Worm (Caenorhabditis elegans): ENCODE data around the gene tasp-1.

tasp-1 gene

ce11 chrIII:10810837-10811814, 52.0 kb downstream of the tasp-1 start (continued):
- TF ChIP-seq duxl-1 (tag; optimal IDR thresholded peaks at IDR 0.05; ENCODE audit: poor library complexity): no peak
- peak; percentile 57; the same call in 1 of the 2 replicates for TF ChIP-seq ceh-44 (GFP tag; IDR thresholded peaks at IDR 0.05)
- TF ChIP-seq snpc-1.2 (GFP tag; IDR thresholded peaks at IDR 0.05): 0 out of 2 replicates have a peak, but pooled peaks have one; percentile 37
- no peak for TF ChIP-seq nhr-48 (tag; optimal IDR thresholded peaks at IDR 0.05)
- peak; percentile 42; the same call in 1 of the 2 replicates for TF ChIP-seq T26A8.4 (GFP tag; IDR thresholded peaks at IDR 0.05)
- no peak for TF ChIP-seq spr-1 (tag; optimal IDR thresholded peaks at IDR 0.05)
- TF ChIP-seq nhr-42 (GFP tag; IDR thresholded peaks at IDR 0.05): no peak
- no peak for TF ChIP-seq ama-1 (optimal IDR thresholded peaks at IDR 0.05)
- TF ChIP-seq Y105C5A.15 (GFP tag; IDR thresholded peaks at IDR 0.05): peak; percentile 78; the same call in 1 of the 2 replicates
- no peak for TF ChIP-seq nhr-10 (tag; optimal IDR thresholded peaks at IDR 0.05)
- TF ChIP-seq ceh-32 (tag; optimal IDR thresholded peaks at IDR 0.05; ENCODE audit: poor library complexity): no peak
- TF ChIP-seq hlh-30 (tag; optimal IDR thresholded peaks at IDR 0.05; ENCODE audit: insufficient read depth): no peak
- no peak for TF ChIP-seq ces-1 (GFP tag; optimal IDR thresholded peaks at IDR 0.05)
- no peak for TF ChIP-seq nhr-102 (tag; optimal IDR thresholded peaks at IDR 0.05)
